Fruit fly (Drosophila melanogaster) whole organism, larva: Measurements from ENCODE around the gene CG17549.

Experiments used
- noc ChIP-seq: fragments of 200-800 bp; sonication (Bioruptor generic); optimal IDR thresholded peaks from 3 replicates; lab custom pipeline; 2019; ENCODE audit warnings: missing biosample characterization, mild to moderate bottlenecking, missing genetic modification characterization, moderate library complexity

The CG17549 gene

dm6 chr2L:19389749-19390148, at the start of gene CG17549:
TSS of gene CG17549 (minus strand) at chr2L:19390075.
- no peak for TF ChIP-seq noc (tag; lab: Kevin White, UChicago)

dm6 chr2L:19438685-19439597, 49.1 kb upstream of the CG17549 start:
- TF ChIP-seq noc (tag; lab: Kevin White, UChicago), result no peak

- peak; percentile 61 for TF ChIP-seq noc (tag; lab: Kevin White, UChicago)
Observed at dm6 chr2L:19434260-19434659, 44.4 kb upstream of the CG17549 start.

- peak; percentile 84 for TF ChIP-seq noc (tag; lab: Kevin White, UChicago)
Observed at dm6 chr2L:19433292-19433691, 43.4 kb upstream of the CG17549 start.

dm6 chr2L:19432424-19433015, 42.6 kb upstream of the CG17549 start, which contains the start of gene Rab9:
TSS of gene Rab9 (plus strand) at chr2L:19432574.
- TF ChIP-seq noc (tag; lab: Kevin White, UChicago), result peak; percentile 32

dm6 chr2L:19430343-19430742, 40.5 kb upstream of the CG17549 start, which contains the start of gene RtcB:
TSS of gene RtcB (plus strand) at chr2L:19430643.
- no peak for TF ChIP-seq noc (tag; lab: Kevin White, UChicago)

- TF ChIP-seq noc (tag; lab: Kevin White, UChicago), result peak; percentile 28
Observed at dm6 chr2L:19429731-19430130, 39.9 kb upstream of the CG17549 start.

- TF ChIP-seq noc (tag; lab: Kevin White, UChicago), result no peak
Observed at dm6 chr2L:19426330-19426781, 36.5 kb upstream of the CG17549 start, which contains the start of gene Pax. TSS of gene Pax (minus strand) at chr2L:19426596.

- peak; percentile 75 for TF ChIP-seq noc (tag; lab: Kevin White, UChicago)
Observed at dm6 chr2L:19425765-19426329, 36.0 kb upstream of the CG17549 start.

dm6 chr2L:19425105-19425504, 35.2 kb upstream of the CG17549 start:
- TF ChIP-seq noc (tag; lab: Kevin White, UChicago), result no peak

- TF ChIP-seq noc (tag; lab: Kevin White, UChicago), result no peak
Observed at dm6 chr2L:19424307-19424902, 34.5 kb upstream of the CG17549 start.

- TF ChIP-seq noc (tag; lab: Kevin White, UChicago), result peak; percentile 98
Observed at dm6 chr2L:19423467-19424122, 33.7 kb upstream of the CG17549 start, which contains the start of the genes Alp12 and CG13085. TSS of gene Alp12 (plus strand) at chr2L:19424050. TSS of gene CG13085 (plus strand) at chr2L:19424050.

- TF ChIP-seq noc (tag; lab: Kevin White, UChicago), result no peak
Observed at dm6 chr2L:19422642-19423041, 32.8 kb upstream of the CG17549 start.

- no peak for TF ChIP-seq noc (tag; lab: Kevin White, UChicago)
Observed at dm6 chr2L:19421573-19421972, 31.7 kb upstream of the CG17549 start.

dm6 chr2L:19418872-19419271, 29.0 kb upstream of the CG17549 start, which contains the start of gene lectin-37Db:
TSS of gene lectin-37Db (plus strand) at chr2L:19419075.
- TF ChIP-seq noc (tag; lab: Kevin White, UChicago), result no peak
